Fruit fly (Drosophila melanogaster) whole organism, embryonic: ENCODE data around the gene CG11164.

Source experiments
- Abd-B ChIP-seq: fragments of 200-800 bp; sonication (Bioruptor generic); optimal IDR thresholded peaks from 2 replicates; lab custom pipeline; 2018; ENCODE audit warnings: missing biosample characterization, mild to moderate bottlenecking, missing genetic modification characterization, moderate library complexity
- Bdp1 ChIP-seq: fragments of 200-800 bp; sonication (Bioruptor generic); optimal IDR thresholded peaks from 3 replicates; lab custom pipeline; 2016; ENCODE audit warnings: missing biosample characterization, missing genetic modification characterization
- CG10366 ChIP-seq: fragments of 200-800 bp; sonication (Bioruptor generic); IDR thresholded peaks from 2 replicates; pipeline ENCODE4 v1.3.6; 2022; ENCODE audit warnings: missing biosample characterization, missing genetic modification characterization
- CG10565 ChIP-seq: fragments of 200-800 bp; sonication (Bioruptor generic); optimal IDR thresholded peaks from 3 replicates; lab custom pipeline; 2016; ENCODE audit warnings: missing biosample characterization, mild to moderate bottlenecking, missing genetic modification characterization
- CG12299 ChIP-seq: fragments of 200-800 bp; sonication (Bioruptor generic); optimal IDR thresholded peaks from 2 replicates; lab custom pipeline; 2018; ENCODE audit warnings: missing biosample characterization, mild to moderate bottlenecking, missing genetic modification characterization
- CG12942 ChIP-seq: fragments of 200-800 bp; sonication (Bioruptor generic); optimal IDR thresholded peaks from 3 replicates; lab custom pipeline; 2016; ENCODE audit warnings: missing biosample characterization, missing genetic modification characterization
- CG15011 ChIP-seq: fragments of 200-800 bp; sonication (Bioruptor generic); optimal IDR thresholded peaks from 3 replicates; lab custom pipeline; 2018; ENCODE audit warnings: missing biosample characterization, mild to moderate bottlenecking, missing genetic modification characterization
- CG15696 ChIP-seq: fragments of 200-800 bp; sonication (Bioruptor generic); optimal IDR thresholded peaks from 2 replicates; lab custom pipeline; 2019; ENCODE audit warnings: missing biosample characterization, mild to moderate bottlenecking, missing genetic modification characterization, moderate library complexity
- CG1647 ChIP-seq: fragments of 200-800 bp; sonication (Bioruptor generic); optimal IDR thresholded peaks from 3 replicates; lab custom pipeline; 2016; ENCODE audit warnings: missing biosample characterization, missing genetic modification characterization
- CG17612 ChIP-seq: fragments of 200-800 bp; sonication (Bioruptor generic); IDR thresholded peaks from 2 replicates; pipeline ENCODE4 v1.3.6; 2022; ENCODE audit warnings: missing biosample characterization, missing genetic modification characterization
- CG1792 ChIP-seq: fragments of 200-800 bp; sonication (Bioruptor generic); optimal IDR thresholded peaks from 2 replicates; lab custom pipeline; 2016; ENCODE audit warnings: missing biosample characterization, missing genetic modification characterization
- CG2202 ChIP-seq: fragments of 200-800 bp; sonication (Bioruptor generic); optimal IDR thresholded peaks from 2 replicates; lab custom pipeline; 2018; ENCODE audit warnings: missing biosample characterization, mild to moderate bottlenecking, missing genetic modification characterization
- CG42726 ChIP-seq: fragments of 200-800 bp; sonication (Bioruptor generic); IDR thresholded peaks from 2 replicates; pipeline ENCODE4 v1.3.6; 2022; ENCODE audit warnings: missing biosample characterization, missing genetic modification characterization; ENCODE audit not compliant: partially characterized antibody
- CG8388 ChIP-seq: fragments of 200-800 bp; sonication (Bioruptor generic); optimal IDR thresholded peaks from 2 replicates; lab custom pipeline; 2019; ENCODE audit warnings: missing biosample characterization, mild to moderate bottlenecking, missing genetic modification characterization, moderate library complexity
- CG9609 ChIP-seq: fragments of 200-800 bp; sonication (Bioruptor generic); optimal IDR thresholded peaks from 3 replicates; lab custom pipeline; 2016; ENCODE audit warnings: missing biosample characterization, missing genetic modification characterization
- CG9727 ChIP-seq: fragments of 200-800 bp; sonication (Bioruptor generic); optimal IDR thresholded peaks from 3 replicates; lab custom pipeline; 2017; ENCODE audit warnings: missing biosample characterization, mild to moderate bottlenecking, missing genetic modification characterization
- CkIIα-i1 ChIP-seq: fragments of 200-800 bp; sonication (Bioruptor generic); IDR thresholded peaks from 2 replicates; pipeline ENCODE4 v1.3.6; 2022; ENCODE audit warnings: missing biosample characterization, missing genetic modification characterization
- D19A ChIP-seq: fragments of 200-800 bp; optimal IDR thresholded peaks from 3 replicates; lab custom pipeline; 2019; ENCODE audit warnings: missing biosample characterization, mild to moderate bottlenecking, missing genetic modification characterization, moderate library complexity
- D19B ChIP-seq: fragments of 200-800 bp; sonication (Bioruptor generic); optimal IDR thresholded peaks from 2 replicates; lab custom pipeline; 2017; ENCODE audit warnings: missing biosample characterization, mild to moderate bottlenecking, missing genetic modification characterization
- Ets65A ChIP-seq: fragments of 200-800 bp; sonication (Bioruptor generic); peaks from one replicate; lab custom pipeline; 2016; ENCODE audit warnings: missing biosample characterization, missing genetic modification characterization
- Gug ChIP-seq: fragments of 200-800 bp; sonication (Bioruptor generic); IDR thresholded peaks from 4 replicates; pipeline ENCODE4 v1.3.6; 2022; ENCODE audit warnings: missing biosample characterization, missing genetic modification characterization
- HLHmδ ChIP-seq: fragments of 200-800 bp; sonication (Bioruptor generic); optimal IDR thresholded peaks from 2 replicates; lab custom pipeline; 2018; ENCODE audit warnings: missing biosample characterization, mild to moderate bottlenecking, missing genetic modification characterization, moderate library complexity
- HmgZ ChIP-seq: fragments of 200-800 bp; sonication (Bioruptor generic); optimal IDR thresholded peaks from 2 replicates; lab custom pipeline; 2018; ENCODE audit warnings: missing biosample characterization, mild to moderate bottlenecking, missing genetic modification characterization
- Hsf ChIP-seq: fragments of 200-800 bp; sonication (Bioruptor generic); optimal IDR thresholded peaks from 3 replicates; lab custom pipeline; 2016; ENCODE audit warnings: missing biosample characterization, missing genetic modification characterization
- Lhr ChIP-seq: fragments of 200-800 bp; sonication (Bioruptor generic); optimal IDR thresholded peaks from 3 replicates; lab custom pipeline; 2017; ENCODE audit warnings: mild to moderate bottlenecking, missing biosample characterization, missing genetic modification reagents, missing genetic modification characterization
- Max ChIP-seq: fragments of 200-800 bp; sonication (Bioruptor generic); optimal IDR thresholded peaks from 2 replicates; lab custom pipeline; 2016; ENCODE audit warnings: missing biosample characterization, mild to moderate bottlenecking, missing genetic modification characterization
- NC2β ChIP-seq: fragments of 200-800 bp; sonication (Bioruptor generic); optimal IDR thresholded peaks from 2 replicates; lab custom pipeline; 2016; ENCODE audit warnings: missing biosample characterization, missing genetic modification characterization
- Ptx1 ChIP-seq: fragments of 200-800 bp; sonication (Bioruptor generic); IDR thresholded peaks from 2 replicates; pipeline ENCODE4 v1.3.6; 2022; ENCODE audit warnings: missing biosample characterization, missing genetic modification characterization
- Scr ChIP-seq: fragments of 200-800 bp; sonication (Bioruptor generic); IDR thresholded peaks from 2 replicates; pipeline ENCODE4 v1.3.6; 2022; ENCODE audit warnings: missing biosample characterization, missing genetic modification characterization; ENCODE audit not compliant: partially characterized antibody
- Sox102F ChIP-seq: fragments of 200-800 bp; sonication (Bioruptor generic); optimal IDR thresholded peaks from 2 replicates; lab custom pipeline; 2018; ENCODE audit warnings: missing biosample characterization, mild to moderate bottlenecking, missing genetic modification characterization, moderate library complexity
- TFAM ChIP-seq: fragments of 200-800 bp; sonication (Bioruptor generic); optimal IDR thresholded peaks from 2 replicates; lab custom pipeline; 2017; ENCODE audit warnings: missing biosample characterization, missing genetic modification characterization, inconsistent platforms
- Taf1 ChIP-seq: fragments of 200-800 bp; sonication (Bioruptor generic); IDR thresholded peaks from 2 replicates; pipeline ENCODE4 v1.3.6; 2022; ENCODE audit warnings: missing biosample characterization, missing genetic modification characterization
- YL-1 ChIP-seq: fragments of 200-800 bp; sonication (Bioruptor generic); optimal IDR thresholded peaks from 3 replicates; lab custom pipeline; 2017; ENCODE audit warnings: missing biosample characterization, mild to moderate bottlenecking, missing genetic modification characterization
- ac ChIP-seq: fragments of 200-800 bp; sonication (Bioruptor generic); optimal IDR thresholded peaks from 3 replicates; lab custom pipeline; 2017; ENCODE audit warnings: missing biosample characterization, mild to moderate bottlenecking, missing genetic modification characterization
- btn ChIP-seq: fragments of 200-800 bp; sonication (Bioruptor generic); optimal IDR thresholded peaks from 2 replicates; lab custom pipeline; 2016; ENCODE audit warnings: missing biosample characterization, missing genetic modification characterization
- chinmo ChIP-seq: fragments of 200-800 bp; sonication (Bioruptor generic); IDR thresholded peaks from 4 replicates; pipeline ENCODE4 v1.3.6; 2022; ENCODE audit warnings: missing biosample characterization, missing genetic modification characterization; ENCODE audit not compliant: partially characterized antibody
- cwo ChIP-seq: fragments of 200-800 bp; sonication (Bioruptor generic); optimal IDR thresholded peaks from 3 replicates; lab custom pipeline; 2017; ENCODE audit warnings: missing biosample characterization, missing genetic modification characterization, mild to moderate bottlenecking, moderate library complexity, missing genetic modification reagents
- danr ChIP-seq: fragments of 200-800 bp; sonication (Bioruptor generic); IDR thresholded peaks from 2 replicates; pipeline ENCODE4 v1.3.6; 2022; ENCODE audit warnings: missing biosample characterization, missing genetic modification characterization
- ham ChIP-seq: fragments of 200-800 bp; sonication (Bioruptor generic); IDR thresholded peaks from 2 replicates; pipeline ENCODE4 v1.3.6; 2022; ENCODE audit warnings: missing biosample characterization, missing genetic modification characterization
- jigr1 ChIP-seq: fragments of 200-800 bp; sonication (Bioruptor generic); IDR thresholded peaks from 3 replicates; pipeline ENCODE4 v1.3.6; 2022; ENCODE audit warnings: missing biosample characterization, missing genetic modification characterization
- jumu ChIP-seq: fragments of 200-800 bp; sonication (Bioruptor generic); optimal IDR thresholded peaks from 3 replicates; lab custom pipeline; 2016; ENCODE audit warnings: missing biosample characterization, missing genetic modification characterization
- lola ChIP-seq, 3 experiments: fragments of >200 bp in 2 of 3; fragments of 200-800 bp in 1 of 3; sonication (Bioruptor generic) in 1 of 3; optimal IDR thresholded peaks; 2 replicates each; lab custom pipeline; 2017 to 2019; ENCODE audit warnings: missing biosample characterization in 3 of 3, missing genetic modification characterization in 3 of 3, mild to moderate bottlenecking in 1 of 3, moderate library complexity in 1 of 3
- peb ChIP-seq: fragments of 200-800 bp; sonication (Bioruptor generic); IDR thresholded peaks from 2 replicates; pipeline ENCODE4 v1.3.6; 2022; ENCODE audit warnings: missing biosample characterization, missing genetic modification characterization
- psq ChIP-seq: fragments of 200-800 bp; sonication (Bioruptor generic); optimal IDR thresholded peaks from 2 replicates; lab custom pipeline; 2017; ENCODE audit warnings: missing biosample characterization, missing genetic modification characterization
- pum ChIP-seq: fragments of 200-800 bp; sonication (Bioruptor generic); optimal IDR thresholded peaks from 2 replicates; lab custom pipeline; 2016; ENCODE audit warnings: missing biosample characterization, missing genetic modification characterization
- run ChIP-seq: fragments of 200-800 bp; sonication (Bioruptor generic); optimal IDR thresholded peaks from 3 replicates; lab custom pipeline; 2018; ENCODE audit warnings: missing biosample characterization, mild to moderate bottlenecking, missing genetic modification characterization
- seq ChIP-seq: fragments of 200-800 bp; sonication (Bioruptor generic); IDR thresholded peaks from 2 replicates; pipeline ENCODE4 v1.3.6; 2022; ENCODE audit warnings: missing biosample characterization, missing genetic modification characterization
- shn ChIP-seq: fragments of 200-800 bp; sonication (Bioruptor generic); optimal IDR thresholded peaks from 3 replicates; lab custom pipeline; 2016; ENCODE audit warnings: missing biosample characterization, missing genetic modification characterization
- sob ChIP-seq: fragments of 200-800 bp; sonication (Bioruptor generic); IDR thresholded peaks from 2 replicates; pipeline ENCODE4 v1.3.6; 2022; ENCODE audit warnings: missing biosample characterization, missing genetic modification characterization

Gene CG11164

DNA sequence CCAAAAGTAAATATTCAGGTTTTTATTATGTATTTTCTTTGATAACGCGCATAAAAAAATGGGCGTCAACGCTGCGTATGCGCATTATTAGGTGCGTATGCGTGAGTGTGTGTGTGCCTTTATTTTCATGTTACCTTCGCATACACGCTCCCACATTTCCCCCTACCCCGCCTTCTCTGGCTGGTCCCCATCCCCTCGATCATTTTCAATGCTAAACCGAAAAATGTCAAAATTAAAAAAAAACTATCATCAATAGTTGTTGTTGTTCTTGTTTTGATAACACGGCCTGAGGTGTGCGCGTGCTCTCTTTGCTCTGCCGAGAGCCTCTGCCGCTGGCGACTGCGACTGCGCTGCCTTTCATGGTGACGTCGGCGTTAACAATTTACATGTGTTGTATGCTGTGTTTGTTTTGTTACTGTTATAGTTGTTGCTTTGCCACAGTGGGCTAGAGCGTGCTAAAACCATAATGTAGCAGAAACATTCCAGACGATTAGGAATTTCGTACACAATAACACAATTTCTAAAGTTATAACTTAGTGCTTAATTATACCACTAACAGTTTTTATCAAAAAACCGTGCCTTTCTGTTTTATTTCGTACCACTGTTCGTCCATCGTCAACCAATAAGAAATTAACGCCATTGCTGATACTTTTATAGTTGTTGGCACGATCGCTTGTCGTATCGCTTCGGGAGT, 27.7 kb upstream of the CG11164 start (continued):
- TF ChIP-seq TFAM (GFP tag; lab: Kevin White, UChicago) = peak; percentile 93
- TF ChIP-seq HLHmδ (GFP tag; lab: Kevin White, UChicago) = no peak
- peak; percentile 99 for TF ChIP-seq jumu (GFP tag; lab: Kevin White, UChicago)
- TF ChIP-seq Abd-B (GFP tag; lab: Kevin White, UChicago) = peak; percentile 97
- TF ChIP-seq CG1647 = peak; percentile 98
- peak; percentile 55 for TF ChIP-seq Scr (GFP tag; lab: Robert Waterston, UW)
- peak; percentile 98 for TF ChIP-seq btn (GFP tag; lab: Kevin White, UChicago)
- peak; percentile 97 for TF ChIP-seq CG8388 (GFP tag; lab: Kevin White, UChicago)
- TF ChIP-seq Gug (GFP tag; lab: Robert Waterston, UW) = peak; percentile 98
- peak; percentile 98 for TF ChIP-seq Max (GFP tag; lab: Kevin White, UChicago)
- peak; percentile 100 for TF ChIP-seq Ets65A
- TF ChIP-seq HmgZ (tag; lab: Kevin White, UChicago) = peak; percentile 99
- peak; percentile 97 for TF ChIP-seq CG15011
- peak; percentile 96 for TF ChIP-seq YL-1 (GFP tag; lab: Kevin White, UChicago)
- peak; percentile 99 for TF ChIP-seq Hsf (GFP tag; lab: Kevin White, UChicago)
- peak; percentile 98 for TF ChIP-seq danr (GFP tag; lab: Robert Waterston, UW)
- peak; percentile 97 for TF ChIP-seq CG9727 (GFP tag; lab: Kevin White, UChicago)
- peak in 1 of 3 experiments; percentile 94 for TF ChIP-seq lola (GFP tag; optimal IDR thresholded peaks at IDR 0.05; lab: Kevin White, UChicago)
- peak; percentile 14; the same call in 1 of the 2 replicates for TF ChIP-seq CG42726 (GFP tag; lab: Robert Waterston, UW)
- TF ChIP-seq CkIIα-i1 = peak; percentile 96
- TF ChIP-seq D19A (tag; lab: Kevin White, UChicago) = peak; percentile 97
- TF ChIP-seq CG12942 (GFP tag; lab: Kevin White, UChicago) = peak; percentile 97
- peak; percentile 99 for TF ChIP-seq Ptx1
- TF ChIP-seq shn = peak; percentile 98
- peak; percentile 99 for TF ChIP-seq run (tag; lab: Kevin White, UChicago)
- TF ChIP-seq CG17612 = peak; percentile 97
- peak; percentile 93 for TF ChIP-seq Bdp1 (GFP tag; lab: Kevin White, UChicago)
- TF ChIP-seq seq = peak; percentile 99
- peak; percentile 99 for TF ChIP-seq CG10366 (GFP tag; lab: Robert Waterston, UW)
- TF ChIP-seq CG1792 (GFP tag; lab: Kevin White, UChicago) = peak; percentile 98
- TF ChIP-seq peb (GFP tag; lab: Robert Waterston, UW) = peak; percentile 98
- peak; percentile 95 for TF ChIP-seq Lhr (GFP tag; lab: Kevin White, UChicago)
- peak; percentile 98 for TF ChIP-seq cwo (GFP tag; lab: Kevin White, UChicago)
- peak; percentile 83; the same call in 1 of the 4 replicates for TF ChIP-seq chinmo
- peak; percentile 98 for TF ChIP-seq jigr1 (GFP tag; lab: Robert Waterston, UW)
- TF ChIP-seq CG10565 (GFP tag; lab: Kevin White, UChicago) = peak; percentile 96
- TF ChIP-seq sob (GFP tag; lab: Robert Waterston, UW) = peak; percentile 99
- TF ChIP-seq Sox102F (GFP tag; lab: Kevin White, UChicago) = peak; percentile 99
- peak; percentile 85 for TF ChIP-seq ac (GFP tag; lab: Kevin White, UChicago)
- TF ChIP-seq CG2202 (tag; lab: Kevin White, UChicago) = peak; percentile 97
- TF ChIP-seq Taf1 (GFP tag; lab: Robert Waterston, UW) = peak; percentile 98
- peak; percentile 93 for TF ChIP-seq D19B
- peak; percentile 95 for TF ChIP-seq ham
- TF ChIP-seq CG15696 (tag; lab: Kevin White, UChicago) = peak; percentile 91
- TF ChIP-seq pum = peak; percentile 98
- peak; percentile 99 for TF ChIP-seq CG9609 (GFP tag; lab: Kevin White, UChicago)
- TF ChIP-seq CG12299 = peak; percentile 98
- TF ChIP-seq psq (GFP tag; lab: Kevin White, UChicago) = peak; percentile 92
- peak; percentile 98 for TF ChIP-seq NC2β (GFP tag; lab: Kevin White, UChicago)
